Worm (Caenorhabditis elegans): ENCODE measurements around the gene hot-6.
A peak's percentile ranks its signal among the peaks of the same experiment; 100 is the strongest.

Gene hot-6

DNA sequence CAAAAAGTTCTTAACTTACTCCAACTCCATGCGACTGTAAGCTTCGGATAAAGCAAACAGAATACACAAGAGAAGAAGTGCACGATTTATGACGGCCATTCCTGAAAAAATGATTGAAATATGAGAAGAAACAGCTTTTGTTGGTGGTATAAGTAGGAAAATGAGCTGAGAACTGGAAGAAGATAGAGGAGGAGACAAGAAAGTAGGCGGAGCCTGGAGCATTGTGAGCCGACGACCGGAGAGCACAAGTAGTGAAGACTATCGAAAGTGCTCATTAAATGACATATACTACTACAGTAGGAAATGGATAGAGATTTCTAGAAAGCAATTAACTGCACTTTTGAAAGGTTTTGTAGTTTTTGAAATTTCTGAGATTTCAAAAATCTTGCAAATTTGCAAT is 42.8 kb upstream of the hot-6 start, which contains the start of gene nlp-80:
nlp-80 (minus strand) TSS at position 101 of the 400 bp plus-strand sequence.
- TF ChIP-seq fkh-8 (tag; optimal IDR thresholded peaks at IDR 0.05) = peak; percentile 6
- TF ChIP-seq egl-27 (tag; optimal IDR thresholded peaks at IDR 0.05) = no peak

- TF ChIP-seq pqm-1 (tag; optimal IDR thresholded peaks at IDR 0.05) (no peak), tbx-2 (tag; optimal IDR thresholded peaks at IDR 0.05) (no peak), fkh-4 (tag; optimal IDR thresholded peaks at IDR 0.05; ENCODE audit: borderline replicate concordance) (no peak), mef-2 (tag; optimal IDR thresholded peaks at IDR 0.05) (no peak), sox-4 (tag; optimal IDR thresholded peaks at IDR 0.05) (no peak), unc-130 (tag; optimal IDR thresholded peaks at IDR 0.05) (no peak), elt-2 (tag; optimal IDR thresholded peaks at IDR 0.05) (no peak), lin-39 (tag; optimal IDR thresholded peaks at IDR 0.05) (no peak), C34B4.2 (tag; optimal IDR thresholded peaks at IDR 0.05) (no peak), sptf-1 (tag; optimal IDR thresholded peaks at IDR 0.05) (no peak), nhr-47 (tag; optimal IDR thresholded peaks at IDR 0.05) (no peak), lsy-2 (tag; optimal IDR thresholded peaks at IDR 0.05) (no peak), mdl-1 (tag; optimal IDR thresholded peaks at IDR 0.05) (no peak), nhr-20 (tag; optimal IDR thresholded peaks at IDR 0.05) (no peak), C04F5.9 (tag; optimal IDR thresholded peaks at IDR 0.05) (no peak), unc-62 (GFP tag; optimal IDR thresholded peaks at IDR 0.05) (no peak)
Observed at ce11 chrV:11063115-11063514, 40.4 kb upstream of the hot-6 start, which contains the start of gene T04C12.9. TSS of gene T04C12.9 (minus strand) at chrV:11063215.

DNA sequence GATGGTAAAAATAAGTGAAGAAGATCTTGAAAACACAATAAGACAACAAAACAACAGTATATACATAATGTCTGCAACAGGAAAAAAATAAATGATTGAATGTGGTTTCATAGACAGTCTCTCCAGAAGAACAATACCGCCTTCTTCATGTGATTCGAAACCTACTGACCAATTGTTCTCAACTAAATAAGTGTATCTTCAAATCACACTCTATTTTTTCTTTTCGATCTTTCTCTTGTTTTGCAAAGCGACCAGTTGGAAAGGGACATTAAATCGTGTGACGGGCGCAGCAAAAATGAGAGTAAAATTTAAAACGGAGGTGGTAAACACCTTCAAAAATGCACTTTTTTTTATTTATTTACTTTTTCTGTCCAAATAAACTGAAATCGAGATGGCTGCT is 39.1 kb upstream of the hot-6 start:
- TF ChIP-seq mef-2 (tag; optimal IDR thresholded peaks at IDR 0.05) = no peak
- TF ChIP-seq efl-1 (optimal IDR thresholded peaks at IDR 0.05) = no peak
- no peak for TF ChIP-seq efl-1 (GFP tag; optimal IDR thresholded peaks at IDR 0.05 in 1 of 2)
- TF ChIP-seq lir-3 (tag; optimal IDR thresholded peaks at IDR 0.05; ENCODE audit: poor library complexity) = no peak
- peak; percentile 12 for TF ChIP-seq nhr-71 (tag; optimal IDR thresholded peaks at IDR 0.05)
- peak; percentile 23 for TF ChIP-seq mep-1 (tag; optimal IDR thresholded peaks at IDR 0.05)
- peak; percentile 70 for TF ChIP-seq nhr-85 (tag)
- no peak for TF ChIP-seq egl-27 (tag; optimal IDR thresholded peaks at IDR 0.05)
- TF ChIP-seq lin-35 (GFP tag; optimal IDR thresholded peaks at IDR 0.05) = peak in 1 of 2 experiments; percentile 15
- peak; percentile 62 for TF ChIP-seq lin-14 (GFP tag; optimal IDR thresholded peaks at IDR 0.05)
- TF ChIP-seq F16B12.6 (tag; optimal IDR thresholded peaks at IDR 0.05) = no peak
- TF ChIP-seq vab-15 (tag; optimal IDR thresholded peaks at IDR 0.05) = no peak
- TF ChIP-seq lsy-2 (tag; optimal IDR thresholded peaks at IDR 0.05) = no peak
- TF ChIP-seq blmp-1 (tag; optimal IDR thresholded peaks at IDR 0.05) = peak; percentile 90
- peak; percentile 36 for TF ChIP-seq nhr-20 (tag; optimal IDR thresholded peaks at IDR 0.05)
- TF ChIP-seq snu-23 (GFP tag; optimal IDR thresholded peaks at IDR 0.05) = peak; percentile 40
- no peak for TF ChIP-seq C34B4.2 (tag; optimal IDR thresholded peaks at IDR 0.05)
- TF ChIP-seq xbp-1 (tag; optimal IDR thresholded peaks at IDR 0.05) = no peak

DNA sequence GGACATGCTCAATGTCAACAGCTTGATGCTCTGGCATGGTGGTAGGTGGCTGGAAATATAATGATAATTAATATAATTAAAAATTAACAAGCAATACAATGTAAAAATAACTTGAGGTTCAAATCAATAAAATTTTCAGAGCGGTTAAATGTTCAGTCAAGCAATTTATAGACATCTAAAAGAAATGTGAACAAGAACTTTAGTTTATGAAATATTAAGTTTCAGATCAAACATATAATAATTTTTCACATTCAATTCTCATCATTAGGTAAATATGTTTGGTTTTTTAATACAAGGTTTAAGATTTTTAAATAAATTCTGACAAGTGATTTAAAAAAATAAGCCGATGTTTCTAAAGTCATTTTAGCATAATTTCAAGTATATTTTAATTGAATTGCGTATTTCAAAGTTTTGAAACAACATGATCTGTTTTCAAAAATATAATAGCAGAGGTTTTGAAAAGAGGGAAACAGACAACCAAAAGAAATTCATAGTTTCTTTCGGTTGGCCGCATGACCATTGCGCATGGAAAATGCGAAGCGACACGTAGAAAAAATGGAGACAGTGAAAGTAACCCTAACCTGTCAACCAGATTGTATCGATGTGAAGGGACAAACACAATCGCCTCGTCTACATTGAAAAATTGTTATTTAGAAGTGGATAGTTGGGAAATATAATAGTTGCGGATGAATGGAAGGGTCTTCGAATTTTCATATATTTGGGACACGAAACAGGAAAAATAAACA is 37.7 kb upstream of the hot-6 start, which contains the start of gene T04C12.11:
T04C12.11 (minus strand) TSS at position 51 of the 746 bp plus-strand sequence.
- no peak for TF ChIP-seq fkh-10 (GFP tag; optimal IDR thresholded peaks at IDR 0.05)
- TF ChIP-seq skn-1 (tag; optimal IDR thresholded peaks at IDR 0.05) = peak; percentile 10
- TF ChIP-seq blmp-1 (tag; optimal IDR thresholded peaks at IDR 0.05) = peak; percentile 99
- TF ChIP-seq lin-14 (GFP tag; optimal IDR thresholded peaks at IDR 0.05) = peak; percentile 72
- peak; percentile 77 for TF ChIP-seq mep-1 (tag; optimal IDR thresholded peaks at IDR 0.05)
- peak in 1 of 2 experiments; percentile 43 for TF ChIP-seq mdl-1 (tag; optimal IDR thresholded peaks at IDR 0.05)
- no peak for TF ChIP-seq pqm-1 (tag; optimal IDR thresholded peaks at IDR 0.05)
- peak; percentile 85 for TF ChIP-seq nhr-85 (tag)
- TF ChIP-seq C16A3.4 (tag; optimal IDR thresholded peaks at IDR 0.05) = peak; percentile 8
- TF ChIP-seq unc-86 (tag; optimal IDR thresholded peaks at IDR 0.05) = no peak
- no peak for TF ChIP-seq grh-1 (GFP tag; IDR thresholded peaks at IDR 0.05)
- no peak for TF ChIP-seq nhr-47 (tag; optimal IDR thresholded peaks at IDR 0.05)
- no peak for TF ChIP-seq unc-62 (GFP tag; optimal IDR thresholded peaks at IDR 0.05)
- peak; percentile 65 for TF ChIP-seq snu-23 (GFP tag; optimal IDR thresholded peaks at IDR 0.05)
- TF ChIP-seq nhr-20 (tag; optimal IDR thresholded peaks at IDR 0.05) = peak; percentile 66
- TF ChIP-seq lin-35 (GFP tag; optimal IDR thresholded peaks at IDR 0.05) = peak in 1 of 2 experiments; percentile 19
- peak in 1 of 2 experiments; percentile 30 for TF ChIP-seq lsy-2 (tag; optimal IDR thresholded peaks at IDR 0.05)
- no peak for TF ChIP-seq rnt-1 (tag; optimal IDR thresholded peaks at IDR 0.05)
- peak; percentile 32 for TF ChIP-seq nhr-71 (tag; optimal IDR thresholded peaks at IDR 0.05)
- TF ChIP-seq lin-13 (GFP tag; optimal IDR thresholded peaks at IDR 0.05) = no peak
- peak in 1 of 6 experiments; percentile 32 for TF ChIP-seq elt-3 (tag; optimal IDR thresholded peaks at IDR 0.05)
- TF ChIP-seq efl-1 (optimal IDR thresholded peaks at IDR 0.05) = no peak
- TF ChIP-seq efl-1 (GFP tag; optimal IDR thresholded peaks at IDR 0.05 in 1 of 2) = peak in 1 of 2 experiments; percentile 64
